Worm (Caenorhabditis elegans): ENCODE results near the gene ZK721.4.

DNA sequence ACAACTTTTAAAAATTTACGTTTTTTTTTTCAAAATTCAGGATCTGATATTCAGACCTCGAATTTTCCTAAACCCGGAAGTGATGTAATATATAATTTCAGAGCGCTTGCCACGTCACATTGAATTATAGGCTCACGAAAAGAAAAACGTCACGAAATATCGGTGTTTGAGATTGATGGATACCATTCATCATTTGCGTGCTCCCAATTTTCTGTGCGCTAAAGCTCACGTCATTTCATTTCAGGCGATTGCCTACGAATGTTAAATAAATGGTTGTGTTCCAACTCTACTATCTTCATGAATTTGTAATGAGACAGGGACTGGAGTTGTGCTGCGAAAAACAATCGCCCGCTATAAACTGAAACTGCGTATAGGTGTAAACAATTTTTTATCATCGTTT, 30.1 kb downstream of the ZK721.4 start:
- TF ChIP-seq ama-1 (optimal IDR thresholded peaks at IDR 0.05): no peak
- no peak for TF ChIP-seq ama-1 (GFP tag; optimal IDR thresholded peaks at IDR 0.05)
- TF ChIP-seq repo-1 (tag; optimal IDR thresholded peaks at IDR 0.05): no peak
- TF ChIP-seq hrde-1 (tag; optimal IDR thresholded peaks at IDR 0.05; ENCODE audit: borderline replicate concordance): no peak
- no peak for TF ChIP-seq ceh-58 (GFP tag; IDR thresholded peaks at IDR 0.05)
- no peak for TF ChIP-seq lin-35 (GFP tag; optimal IDR thresholded peaks at IDR 0.05)
- no peak for TF ChIP-seq ets-4 (GFP tag; optimal IDR thresholded peaks at IDR 0.05)
- TF ChIP-seq madf-8 (GFP tag; conservative IDR thresholded peaks at IDR 0.05): no peak
- no peak for TF ChIP-seq nhr-120 (GFP tag; IDR thresholded peaks at IDR 0.05)
- no peak for TF ChIP-seq hsf-1 (GFP tag; IDR thresholded peaks at IDR 0.05)
- TF ChIP-seq dpff-1 (tag; optimal IDR thresholded peaks at IDR 0.05): no peak

Data from whole organism, young adult.